Worm (Caenorhabditis elegans): ENCODE measurements around the gene gei-3.

DNA sequence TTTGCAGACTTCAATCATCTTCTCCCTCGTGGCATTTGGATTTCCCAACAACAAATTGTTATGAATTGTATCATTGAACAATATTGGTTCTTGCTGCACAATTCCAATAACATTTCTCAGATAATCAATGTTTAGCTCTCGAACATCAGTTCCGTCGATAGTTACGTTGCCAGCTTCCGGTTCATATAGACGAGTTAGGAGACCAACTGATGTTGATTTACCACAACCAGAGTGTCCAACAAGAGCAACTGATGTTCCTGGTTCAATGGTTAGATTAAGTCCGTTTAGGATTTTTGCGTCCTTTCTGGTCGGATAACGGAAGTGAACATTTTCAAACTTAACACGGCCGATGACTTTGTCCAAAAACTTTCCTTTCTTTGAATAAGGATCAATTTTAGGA is 59.4 kb downstream of the gei-3 start:
- TF ChIP-seq lsy-2 (tag; optimal IDR thresholded peaks at IDR 0.05) (no peak), ztf-11 (tag; optimal IDR thresholded peaks at IDR 0.05) (no peak), nhr-237 (tag; optimal IDR thresholded peaks at IDR 0.05) (no peak), elt-3 (tag; optimal IDR thresholded peaks at IDR 0.05) (no peak), unc-55 (GFP tag; optimal IDR thresholded peaks at IDR 0.05) (no peak), egl-27 (tag; optimal IDR thresholded peaks at IDR 0.05) (no peak), lin-39 (tag; optimal IDR thresholded peaks at IDR 0.05) (no peak), ZK546.5 (tag; optimal IDR thresholded peaks at IDR 0.05) (no peak), unc-62 (GFP tag; optimal IDR thresholded peaks at IDR 0.05) (no peak)
